Fruit fly (Drosophila melanogaster) whole organism: ENCODE measurements around the gene CG32551.

Experiments used
- CG8478 ChIP-seq: fragments of >200 bp; optimal IDR thresholded peaks from 2 replicates; lab custom pipeline; 2018; ENCODE audit warnings: inconsistent platforms
- EcR ChIP-seq, 2 experiments: fragments of >200 bp; optimal IDR thresholded peaks; 2 replicates each; lab custom pipeline; 2017; ENCODE audit warnings: missing biosample characterization in 2 of 2, missing genetic modification characterization in 2 of 2, missing genetic modification reagents in 2 of 2
- psq ChIP-seq: fragments of >200 bp; optimal IDR thresholded peaks from 2 replicates; lab custom pipeline; 2017

dm6 chrX:18440481-18440880, 1.8 kb downstream of the CG32551 start, which contains the start of gene CG32548:
- TF ChIP-seq EcR (GFP tag; optimal IDR thresholded peaks at IDR 0.05; lab: Kevin White, UChicago) (no peak), psq (no peak), CG8478 (lab: Kevin White, UChicago) (no peak)
